Fruit fly (Drosophila melanogaster) whole organism: ENCODE data around the gene CG11168.

ENCODE experiments used
- CG8478 ChIP-seq: fragments of >200 bp; optimal IDR thresholded peaks from 2 replicates; lab custom pipeline; 2018; ENCODE audit warnings: inconsistent platforms
- Dll ChIP-seq: fragments of >200 bp; optimal IDR thresholded peaks from 2 replicates; lab custom pipeline; 2017
- EcR ChIP-seq, 2 experiments: fragments of >200 bp; optimal IDR thresholded peaks; 2 replicates each; lab custom pipeline; 2017; ENCODE audit warnings: missing biosample characterization in 2 of 2, missing genetic modification characterization in 2 of 2, missing genetic modification reagents in 2 of 2
- pan ChIP-seq: fragments of >200 bp; optimal IDR thresholded peaks from 2 replicates; lab custom pipeline; 2017
- psq ChIP-seq: fragments of >200 bp; optimal IDR thresholded peaks from 2 replicates; lab custom pipeline; 2017
- usp ChIP-seq: fragments of >200 bp; optimal IDR thresholded peaks from 2 replicates; lab custom pipeline; 2017; ENCODE audit warnings: missing biosample characterization, missing genetic modification characterization, mixed read lengths

CG11168 gene

dm6 chr3R:24968888-24969287 lies 51.0 kb downstream of the CG11168 start:
- TF ChIP-seq CG8478 (lab: Kevin White, UChicago) (no peak), psq (lab: Kevin White, UChicago) (no peak), pan (lab: Kevin White, UChicago) (no peak), Dll (lab: Kevin White, UChicago) (no peak), EcR (GFP tag; optimal IDR thresholded peaks at IDR 0.05; lab: Kevin White, UChicago) (no peak), usp (GFP tag; lab: Kevin White, UChicago) (no peak)

dm6 chr3R:24970323-24971067 lies 52.6 kb downstream of the CG11168 start:
- TF ChIP-seq Dll (lab: Kevin White, UChicago), result no peak
- TF ChIP-seq CG8478 (lab: Kevin White, UChicago), result no peak
- no peak for TF ChIP-seq psq (lab: Kevin White, UChicago)
- no peak for TF ChIP-seq EcR (GFP tag; optimal IDR thresholded peaks at IDR 0.05; lab: Kevin White, UChicago)
